Fruit fly (Drosophila melanogaster) whole organism, adult: ENCODE data around the gene Pxd.
A peak's percentile ranks its signal among the peaks of the same experiment; 100 is the strongest.

Experiments used
- CG11617 ChIP-seq: fragments of 200-800 bp; sonication (Bioruptor generic); optimal IDR thresholded peaks from 2 replicates; lab custom pipeline; 2017; ENCODE audit warnings: mild to moderate bottlenecking, missing biosample characterization, missing genetic modification reagents, missing genetic modification characterization
- CG12768 ChIP-seq: fragments of 200-800 bp; sonication (Bioruptor generic); optimal IDR thresholded peaks from 2 replicates; lab custom pipeline; 2017; ENCODE audit warnings: missing biosample characterization, missing genetic modification characterization, mild to moderate bottlenecking, moderate library complexity, missing genetic modification reagents
- CG14711 ChIP-seq: fragments of 200-800 bp; sonication (Bioruptor generic); optimal IDR thresholded peaks from 2 replicates; lab custom pipeline; 2018; ENCODE audit warnings: missing biosample characterization, mild to moderate bottlenecking, missing genetic modification characterization, moderate library complexity
- CG1620 ChIP-seq: fragments of 200-800 bp; sonication (Bioruptor generic); optimal IDR thresholded peaks from 2 replicates; lab custom pipeline; 2016; ENCODE audit warnings: missing biosample characterization, missing genetic modification characterization
- CG33017 ChIP-seq: fragments of 200-800 bp; sonication (Bioruptor generic); optimal IDR thresholded peaks from 2 replicates; lab custom pipeline; 2018; ENCODE audit warnings: missing biosample characterization, mild to moderate bottlenecking, missing genetic modification characterization, moderate library complexity
- CG5204 ChIP-seq: fragments of 200-800 bp; sonication (Bioruptor generic); optimal IDR thresholded peaks from 2 replicates; lab custom pipeline; 2016; ENCODE audit warnings: missing biosample characterization, missing genetic modification characterization
- CG7045 ChIP-seq: fragments of 200-800 bp; sonication (Bioruptor generic); optimal IDR thresholded peaks from 2 replicates; lab custom pipeline; 2017; ENCODE audit warnings: missing biosample characterization, mild to moderate bottlenecking, missing genetic modification characterization
- CG7101 ChIP-seq: fragments of 200-800 bp; sonication (Bioruptor generic); optimal IDR thresholded peaks from 2 replicates; lab custom pipeline; 2018; ENCODE audit warnings: missing biosample characterization, mild to moderate bottlenecking, missing genetic modification characterization, moderate library complexity
- Clk ChIP-seq: fragments of 200-800 bp; sonication (Bioruptor generic); optimal IDR thresholded peaks from 2 replicates; lab custom pipeline; 2017; ENCODE audit warnings: missing biosample characterization, missing genetic modification characterization
- Crg-1 ChIP-seq: fragments of 200-800 bp; sonication (Bioruptor generic); optimal IDR thresholded peaks from 2 replicates; lab custom pipeline; 2016; ENCODE audit warnings: missing biosample characterization, missing genetic modification characterization
- Hr96 ChIP-seq: fragments of 200-800 bp; sonication (Bioruptor generic); optimal IDR thresholded peaks from 2 replicates; lab custom pipeline; 2016; ENCODE audit warnings: missing biosample characterization, missing genetic modification characterization
- Mnt ChIP-seq: fragments of 200-800 bp; sonication (Bioruptor generic); optimal IDR thresholded peaks from 2 replicates; lab custom pipeline; 2016; ENCODE audit warnings: missing biosample characterization, mild to moderate bottlenecking, missing genetic modification characterization
- bab1 ChIP-seq: fragments of 200-800 bp; sonication (Bioruptor generic); optimal IDR thresholded peaks from 3 replicates; lab custom pipeline; 2019; ENCODE audit warnings: missing biosample characterization, mild to moderate bottlenecking, missing genetic modification characterization, moderate library complexity
- cic ChIP-seq: fragments of 200-800 bp; sonication (Bioruptor generic); optimal IDR thresholded peaks from 2 replicates; lab custom pipeline; 2017; ENCODE audit warnings: missing biosample characterization, mild to moderate bottlenecking, missing genetic modification characterization, moderate library complexity
- cnc ChIP-seq, 2 experiments: fragments of >200 bp; optimal IDR thresholded peaks; 2 replicates each; lab custom pipeline; 2017
- kay ChIP-seq: fragments of 200-800 bp; sonication (Bioruptor generic); peaks from one replicate; lab custom pipeline; 2016; ENCODE audit warnings: missing biosample characterization, missing genetic modification characterization, borderline replicate concordance
- ovo ChIP-seq: fragments of 200-800 bp; sonication (Bioruptor generic); optimal IDR thresholded peaks from 2 replicates; lab custom pipeline; 2016; ENCODE audit warnings: missing biosample characterization, missing genetic modification characterization
- pad ChIP-seq: fragments of 200-800 bp; sonication (Bioruptor generic); optimal IDR thresholded peaks from 3 replicates; lab custom pipeline; 2017; ENCODE audit warnings: missing biosample characterization, missing genetic modification characterization, mild to moderate bottlenecking, moderate library complexity, missing genetic modification reagents
- tj ChIP-seq: fragments of 200-800 bp; sonication (Bioruptor generic); optimal IDR thresholded peaks from 3 replicates; lab custom pipeline; 2017; ENCODE audit warnings: missing biosample characterization, mild to moderate bottlenecking, missing genetic modification characterization, moderate library complexity
- toe ChIP-seq: fragments of 200-800 bp; sonication (Bioruptor generic); optimal IDR thresholded peaks from 2 replicates; lab custom pipeline; 2016; ENCODE audit warnings: missing biosample characterization, missing genetic modification characterization

Pxd gene

DNA sequence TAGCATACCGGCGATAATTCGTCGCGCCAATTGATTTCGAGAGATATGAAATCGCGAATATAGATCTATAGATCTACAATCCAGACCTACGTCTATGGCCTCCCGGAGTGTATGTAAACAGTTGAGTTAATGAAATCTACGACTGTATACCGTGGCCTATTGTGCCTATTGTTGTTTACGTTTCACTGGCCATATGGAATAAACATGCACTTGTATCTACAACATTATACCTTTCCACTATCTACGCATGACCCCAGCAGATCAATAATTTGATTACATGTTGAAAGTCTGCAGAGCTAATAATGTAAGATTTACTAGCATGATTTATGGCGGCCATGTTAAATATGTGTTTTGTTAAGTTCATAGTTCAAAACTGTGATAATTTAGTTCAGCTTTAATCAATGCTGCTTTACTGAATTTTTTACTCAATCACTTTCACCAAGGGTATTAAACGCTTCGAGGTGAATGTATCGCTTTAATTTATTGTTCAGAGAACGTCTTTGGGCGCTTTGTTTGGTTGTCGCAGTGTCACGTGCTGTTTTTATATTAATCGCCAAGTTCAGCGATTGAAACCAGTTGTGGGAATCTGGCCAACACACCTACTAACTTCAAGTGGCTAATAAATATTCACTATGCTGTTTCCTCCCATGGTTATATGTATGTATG, 33.3 kb upstream of the Pxd start:
- TF ChIP-seq kay: peak; percentile 53
- no peak for TF ChIP-seq Hr96
- peak; percentile 2 for TF ChIP-seq CG7101 (tag; lab: Kevin White, UChicago)

DNA sequence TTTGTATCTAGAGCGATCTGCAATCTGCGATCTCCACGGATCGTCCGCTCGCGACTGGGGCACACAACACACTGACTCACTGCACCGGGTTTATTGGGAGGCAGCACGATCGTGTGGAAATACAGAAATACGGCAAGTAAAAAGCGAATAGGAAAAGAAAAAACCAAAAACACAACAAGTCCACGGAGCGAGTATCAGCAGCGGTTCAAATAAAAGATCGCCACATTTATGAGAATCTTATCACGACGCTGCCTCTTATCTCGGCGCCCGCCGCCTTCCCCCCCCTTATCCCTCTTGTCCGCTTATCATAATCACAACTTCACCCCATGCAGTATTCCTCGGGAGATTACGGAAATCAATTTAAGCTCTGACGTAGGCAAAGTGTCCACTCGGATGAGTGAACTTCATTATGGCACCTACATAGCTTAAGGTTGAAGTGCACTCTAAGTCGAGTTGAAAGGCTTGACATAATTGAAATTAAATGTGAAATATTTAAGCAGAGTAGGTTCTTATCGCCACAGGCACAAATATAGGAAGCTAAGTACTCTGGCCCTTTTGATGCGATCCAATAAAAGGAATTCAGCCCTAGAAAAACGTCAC, 32.2 kb upstream of the Pxd start, which contains the start of gene AhcyL2:
TSS of gene AhcyL2 (minus strand) at position 51 of the 600 bp plus-strand sequence.
- TF ChIP-seq CG33017 (tag; lab: Kevin White, UChicago) (peak; percentile 23), CG12768 (peak; percentile 12), bab1 (GFP tag; lab: Kevin White, UChicago) (no peak), cic (GFP tag; lab: Kevin White, UChicago) (peak; percentile 74), kay (peak; percentile 78), CG11617 (GFP tag; lab: Kevin White, UChicago) (no peak), CG7045 (no peak), CG1620 (GFP tag; lab: Kevin White, UChicago) (no peak), Clk (no peak), Crg-1 (GFP tag; lab: Kevin White, UChicago) (no peak)

DNA sequence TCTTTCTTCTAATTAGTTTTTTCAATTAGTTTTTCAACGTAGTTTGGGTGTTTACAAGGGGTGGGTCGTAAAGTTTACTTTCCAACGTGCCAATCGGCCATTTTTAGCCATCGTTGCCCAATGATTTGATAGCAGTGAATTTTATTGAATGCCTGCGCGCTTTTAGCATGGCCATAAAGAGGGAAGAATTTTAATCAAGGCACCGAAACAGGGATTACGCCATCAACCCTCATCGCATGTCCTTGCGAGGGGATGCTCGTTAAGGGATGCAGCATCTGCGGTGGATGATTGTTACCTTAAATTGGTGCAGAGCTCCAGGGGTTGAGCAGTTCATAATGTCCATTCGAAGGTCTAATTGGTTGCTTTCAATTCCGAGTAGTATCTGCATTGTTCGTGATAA, 31.4 kb upstream of the Pxd start:
- TF ChIP-seq CG7101 (tag; lab: Kevin White, UChicago) (no peak), cnc (optimal IDR thresholded peaks at IDR 0.05; lab: Kevin White, UChicago) (no peak), Crg-1 (GFP tag; lab: Kevin White, UChicago) (no peak), CG7045 (no peak), CG5204 (GFP tag; lab: Kevin White, UChicago) (no peak), Clk (no peak), CG12768 (no peak), CG14711 (no peak), Hr96 (no peak), CG1620 (GFP tag; lab: Kevin White, UChicago) (no peak)

dm6 chr3R:16984221-16984620, 30.2 kb upstream of the Pxd start:
- TF ChIP-seq CG7101 (tag; lab: Kevin White, UChicago) (no peak), CG14711 (no peak), CG5204 (GFP tag; lab: Kevin White, UChicago) (no peak), cnc (optimal IDR thresholded peaks at IDR 0.05; lab: Kevin White, UChicago) (no peak), Mnt (GFP tag; lab: Kevin White, UChicago) (no peak)

dm6 chr3R:16985547-16985946, 28.8 kb upstream of the Pxd start:
- TF ChIP-seq kay (peak; percentile 79), CG33017 (tag; lab: Kevin White, UChicago) (no peak), tj (GFP tag; lab: Kevin White, UChicago) (no peak)

DNA sequence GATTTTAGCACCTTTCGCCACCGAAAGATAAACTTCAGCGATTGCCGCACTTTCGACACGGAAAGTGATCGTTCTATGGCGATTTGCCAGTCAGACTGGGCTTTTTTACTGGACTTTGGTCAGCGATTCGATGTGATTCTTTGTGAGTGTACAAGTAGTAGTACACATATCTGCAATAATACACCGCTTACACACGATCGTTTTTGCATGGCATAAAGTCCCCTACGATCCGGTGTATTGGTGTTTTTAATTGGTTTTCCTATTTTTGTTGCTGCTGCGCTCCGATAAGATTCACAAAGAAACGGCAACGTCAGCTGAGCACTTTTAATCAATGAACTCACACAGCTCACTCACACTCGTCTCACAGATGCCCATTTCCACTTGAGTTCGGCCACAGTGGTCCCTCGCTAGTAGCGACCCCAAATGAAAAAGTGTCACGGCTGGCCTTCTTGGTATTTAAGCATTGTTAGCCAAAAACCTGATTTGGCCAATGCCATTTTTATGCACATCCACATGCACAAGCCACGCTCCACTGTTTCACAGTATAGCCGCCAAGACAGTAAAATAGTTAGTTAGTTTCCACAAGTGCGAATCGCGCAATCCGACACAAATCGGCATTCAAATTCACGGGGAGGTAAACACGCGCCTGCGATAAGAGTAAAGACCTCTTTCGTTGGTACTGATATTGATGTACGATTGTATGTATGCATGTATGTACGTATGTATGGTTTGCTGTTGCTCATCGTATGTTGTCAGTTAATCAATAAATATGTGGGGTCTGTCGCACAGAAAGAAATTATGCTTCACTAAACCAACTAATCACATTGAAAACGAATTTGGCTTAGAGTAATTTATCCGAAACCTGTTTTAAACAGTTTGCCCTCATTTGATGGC, 27.9 kb upstream of the Pxd start:
- TF ChIP-seq CG11617 (GFP tag; lab: Kevin White, UChicago): peak; percentile 94
- TF ChIP-seq pad (GFP tag; lab: Kevin White, UChicago): peak; percentile 88
- TF ChIP-seq CG33017 (tag; lab: Kevin White, UChicago): peak; percentile 96
- TF ChIP-seq CG7101 (tag; lab: Kevin White, UChicago): peak; percentile 95
- peak; percentile 86 for TF ChIP-seq CG14711
- TF ChIP-seq CG12768: peak; percentile 94
- TF ChIP-seq kay: peak; percentile 87
- peak; percentile 94 for TF ChIP-seq Clk
- peak; percentile 88 for TF ChIP-seq bab1 (GFP tag; lab: Kevin White, UChicago)
- TF ChIP-seq cnc (optimal IDR thresholded peaks at IDR 0.05; lab: Kevin White, UChicago): no peak
- TF ChIP-seq CG7045: peak; percentile 98
- TF ChIP-seq tj (GFP tag; lab: Kevin White, UChicago): peak; percentile 88
- TF ChIP-seq toe (GFP tag; lab: Kevin White, UChicago): peak; percentile 94
- TF ChIP-seq CG1620 (GFP tag; lab: Kevin White, UChicago): peak; percentile 89
- TF ChIP-seq Mnt (GFP tag; lab: Kevin White, UChicago): peak; percentile 92
- peak; percentile 94 for TF ChIP-seq Crg-1 (GFP tag; lab: Kevin White, UChicago)
- TF ChIP-seq cic (GFP tag; lab: Kevin White, UChicago): peak; percentile 98
- TF ChIP-seq ovo (GFP tag; lab: Kevin White, UChicago): peak; percentile 66
- peak; percentile 98 for TF ChIP-seq Hr96
- peak; percentile 97 for TF ChIP-seq CG5204 (GFP tag; lab: Kevin White, UChicago)
